Worm (Caenorhabditis elegans): ENCODE results near the gene F08F8.6.

The F08F8.6 gene

DNA sequence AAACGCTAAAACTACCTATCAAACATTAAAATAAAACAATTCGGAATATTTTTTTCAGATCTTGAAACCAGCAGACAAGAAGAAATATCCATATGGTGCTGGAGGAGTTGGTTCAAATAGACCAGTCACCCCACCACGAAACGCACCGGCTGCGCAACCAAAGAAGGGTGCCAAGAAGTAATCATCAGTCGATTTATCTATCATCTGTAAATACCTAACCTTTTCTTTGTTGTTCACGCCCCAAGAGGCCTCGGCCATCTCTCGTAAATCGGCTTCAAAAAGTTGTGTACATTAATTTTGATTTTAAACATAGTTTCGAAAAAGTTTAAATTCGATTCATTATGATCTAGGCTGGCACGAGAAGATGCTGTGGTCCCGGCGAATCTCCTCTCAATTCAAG lies 5.5 kb upstream of the F08F8.6 start:
- no peak for TF ChIP-seq tbx-37 (GFP tag; conservative IDR thresholded peaks at IDR 0.05)
- 0 out of 2 replicates have a peak, but pooled peaks have one; percentile 10 for TF ChIP-seq tbx-11 (GFP tag; IDR thresholded peaks at IDR 0.05)
- TF ChIP-seq ceh-36 (tag; optimal IDR thresholded peaks at IDR 0.05), result no peak
- TF ChIP-seq hmbx-1 (tag; optimal IDR thresholded peaks at IDR 0.05), result no peak
- TF ChIP-seq aly-1 (tag; optimal IDR thresholded peaks at IDR 0.05), result no peak
- TF ChIP-seq tra-4 (tag; optimal IDR thresholded peaks at IDR 0.05), result no peak
- no peak for TF ChIP-seq F13C5.2 (tag; optimal IDR thresholded peaks at IDR 0.05)

DNA sequence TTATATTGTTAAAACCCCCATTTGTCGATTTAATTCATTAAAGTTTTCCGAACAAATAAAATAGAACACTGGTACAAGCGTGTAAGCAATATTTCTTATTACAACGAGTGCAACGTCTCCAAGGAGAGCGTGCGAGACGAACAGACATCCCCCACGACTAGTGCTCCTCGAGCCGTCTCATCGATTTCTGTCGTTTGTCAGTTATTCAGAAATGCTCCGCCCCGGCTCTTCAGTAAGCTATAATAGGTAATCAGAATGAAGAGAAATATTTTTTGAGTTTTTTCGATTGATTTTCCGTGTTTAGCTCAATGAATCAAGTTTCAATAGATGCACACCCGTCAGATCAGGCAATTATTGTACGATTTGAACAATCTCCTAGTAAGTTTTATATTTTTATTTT lies 4.8 kb upstream of the F08F8.6 start, which contains the start of gene kap-1:
kap-1 (plus strand) TSS at position 143 of the 400 bp plus-strand sequence.
- no peak for TF ChIP-seq ama-1 (optimal IDR thresholded peaks at IDR 0.05)
- TF ChIP-seq tra-4 (tag; optimal IDR thresholded peaks at IDR 0.05), result no peak
- TF ChIP-seq tbx-11 (GFP tag; IDR thresholded peaks at IDR 0.05), result no peak
- no peak for TF ChIP-seq scrt-1 (GFP tag; IDR thresholded peaks at IDR 0.05)
- TF ChIP-seq flt-1 (GFP tag; IDR thresholded peaks at IDR 0.05), result no peak

DNA sequence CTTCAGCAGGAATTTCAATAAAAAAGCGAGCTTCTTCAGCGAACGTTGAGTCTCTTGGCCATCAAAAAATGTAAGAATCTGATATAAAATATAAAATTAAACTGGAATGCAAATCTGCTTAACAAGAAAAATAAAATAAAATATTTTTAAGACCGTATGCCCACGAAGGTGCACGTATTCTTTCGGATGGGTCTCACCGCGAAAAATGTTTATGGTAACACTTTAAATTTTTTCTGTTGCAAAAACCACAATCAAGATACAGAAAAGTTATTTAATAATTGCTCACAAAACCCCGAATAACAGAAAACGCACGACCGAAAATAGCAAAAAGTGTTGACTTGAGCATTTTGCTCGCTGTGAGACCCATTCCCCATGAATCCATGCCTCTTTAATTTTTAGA lies 4.4 kb upstream of the F08F8.6 start:
- TF ChIP-seq ets-7 (tag; optimal IDR thresholded peaks at IDR 0.05) (no peak), hnd-1 (tag; optimal IDR thresholded peaks at IDR 0.05) (no peak), ama-1 (optimal IDR thresholded peaks at IDR 0.05) (no peak), tra-4 (tag; optimal IDR thresholded peaks at IDR 0.05) (no peak), hmg-4 (GFP tag; optimal IDR thresholded peaks at IDR 0.05) (no peak), B0310.2 (tag; optimal IDR thresholded peaks at IDR 0.05) (no peak), tbx-11 (GFP tag; IDR thresholded peaks at IDR 0.05) (no peak), F13C5.2 (tag; optimal IDR thresholded peaks at IDR 0.05) (no peak), aly-1 (tag; optimal IDR thresholded peaks at IDR 0.05) (no peak), scrt-1 (GFP tag; IDR thresholded peaks at IDR 0.05) (no peak), ceh-13 (GFP tag; optimal IDR thresholded peaks at IDR 0.05) (no peak), ceh-36 (tag; optimal IDR thresholded peaks at IDR 0.05) (no peak), flt-1 (GFP tag; IDR thresholded peaks at IDR 0.05) (no peak)

DNA sequence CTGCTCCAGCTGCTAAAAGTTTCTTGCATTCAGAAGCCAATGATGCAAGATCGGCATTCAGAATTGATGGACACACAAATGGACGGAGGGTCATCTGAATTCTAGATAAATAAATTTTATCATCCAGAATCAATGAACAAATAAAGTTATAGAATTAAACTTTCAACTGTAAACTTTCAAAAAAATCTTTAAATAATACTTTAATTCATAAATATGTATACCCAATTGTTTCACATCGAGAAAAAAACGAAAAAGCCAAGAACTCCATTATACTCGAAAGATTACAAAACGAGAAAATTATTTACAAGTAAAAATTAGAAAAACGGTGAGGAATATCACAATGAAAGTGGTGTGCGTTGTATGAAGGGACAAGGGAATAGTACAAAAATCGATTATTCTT lies 3.6 kb downstream of the F08F8.6 start, which contains the start of gene F08F8.7:
F08F8.7 (minus strand) TSS at position 101 of the 400 bp plus-strand sequence.
- TF ChIP-seq sea-1 (GFP tag; conservative IDR thresholded peaks at IDR 0.05) (no peak), ceh-36 (tag; optimal IDR thresholded peaks at IDR 0.05) (no peak), tbx-37 (GFP tag; conservative IDR thresholded peaks at IDR 0.05) (no peak), ceh-13 (GFP tag; optimal IDR thresholded peaks at IDR 0.05) (no peak), tra-4 (tag; optimal IDR thresholded peaks at IDR 0.05) (no peak), scrt-1 (GFP tag; IDR thresholded peaks at IDR 0.05) (no peak)

DNA sequence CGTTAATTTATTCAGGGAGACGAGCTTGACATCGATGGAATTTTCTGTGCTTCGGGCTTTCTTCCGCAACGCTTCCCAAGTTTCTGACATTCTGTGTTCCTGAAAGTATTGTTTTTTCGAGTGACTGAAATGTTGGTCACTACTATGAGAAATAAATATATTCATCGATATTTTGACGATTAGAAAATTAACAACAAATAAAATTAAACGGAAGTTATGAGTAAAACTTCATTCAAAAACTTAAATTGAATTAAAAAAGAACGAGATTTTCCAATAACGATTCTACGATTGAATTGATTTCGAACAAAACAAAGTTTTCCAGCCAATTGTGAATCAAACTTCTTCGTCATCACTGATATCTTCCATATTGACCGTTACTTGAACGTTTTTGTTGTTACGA lies 5.6 kb downstream of the F08F8.6 start, which contains the start of gene gos-28:
gos-28 (minus strand) TSS at position 101 of the 400 bp plus-strand sequence.
- TF ChIP-seq scrt-1 (GFP tag; IDR thresholded peaks at IDR 0.05), result no peak
- TF ChIP-seq pes-1 (GFP tag; IDR thresholded peaks at IDR 0.05), result no peak
- TF ChIP-seq ceh-13 (GFP tag; optimal IDR thresholded peaks at IDR 0.05), result no peak

DNA sequence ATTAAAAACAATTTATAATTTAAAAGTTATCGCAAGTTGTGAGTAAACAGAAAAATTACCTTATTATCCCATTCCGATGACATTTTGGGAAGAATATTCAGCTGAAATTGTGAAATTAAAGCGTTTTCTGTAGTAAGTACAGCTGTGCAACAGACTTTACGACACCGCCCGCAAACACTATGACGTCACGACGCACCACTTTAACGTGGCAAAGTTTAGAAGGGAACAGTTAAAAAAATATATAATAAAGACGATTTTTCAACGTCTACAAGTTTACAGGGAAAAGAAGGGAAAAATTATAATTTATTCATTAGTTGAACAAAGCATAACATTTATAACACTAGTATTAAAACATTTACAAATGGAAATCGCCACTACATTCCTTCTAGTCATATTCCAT lies 10.4 kb downstream of the F08F8.6 start, which contains the start of gene F08F8.9:
F08F8.9 (minus strand) TSS at position 101 of the 400 bp plus-strand sequence.
- TF ChIP-seq scrt-1 (GFP tag; IDR thresholded peaks at IDR 0.05) (no peak), B0310.2 (tag; optimal IDR thresholded peaks at IDR 0.05) (no peak), tbx-11 (GFP tag; IDR thresholded peaks at IDR 0.05) (no peak), ceh-36 (tag; optimal IDR thresholded peaks at IDR 0.05) (no peak), aly-1 (tag; optimal IDR thresholded peaks at IDR 0.05) (no peak), hmg-4 (GFP tag; optimal IDR thresholded peaks at IDR 0.05) (no peak), pes-1 (GFP tag; IDR thresholded peaks at IDR 0.05) (no peak), ama-1 (optimal IDR thresholded peaks at IDR 0.05) (no peak), flt-1 (GFP tag; IDR thresholded peaks at IDR 0.05) (no peak), hnd-1 (tag; optimal IDR thresholded peaks at IDR 0.05) (no peak)

DNA sequence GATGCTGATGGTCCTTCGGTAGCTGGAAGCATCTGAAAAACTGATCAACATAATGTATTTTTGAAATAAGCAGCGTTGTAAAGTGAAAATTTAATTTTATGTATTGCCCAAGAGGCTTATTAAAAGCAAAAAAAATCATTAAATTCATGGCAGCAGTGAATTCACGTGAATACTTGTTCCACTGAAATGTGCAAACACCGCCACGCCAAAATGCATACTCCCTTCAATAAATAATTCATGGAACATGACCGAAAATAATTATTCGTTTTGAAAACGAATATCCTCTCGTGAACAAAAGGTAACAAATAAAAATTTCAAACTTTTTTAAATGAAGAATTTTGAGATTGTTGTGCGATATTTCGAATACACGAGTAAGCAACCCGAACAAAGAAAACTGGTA lies 13.9 kb downstream of the F08F8.6 start, which contains the start of gene F08F8.10:
F08F8.10 (minus strand) TSS at position 38 of the 400 bp plus-strand sequence.
- TF ChIP-seq hmbx-1 (tag; optimal IDR thresholded peaks at IDR 0.05) (no peak), hmg-4 (GFP tag; optimal IDR thresholded peaks at IDR 0.05) (no peak), sea-1 (GFP tag; conservative IDR thresholded peaks at IDR 0.05) (no peak), ets-7 (tag; optimal IDR thresholded peaks at IDR 0.05) (no peak), flt-1 (GFP tag; IDR thresholded peaks at IDR 0.05) (no peak), tra-4 (tag; optimal IDR thresholded peaks at IDR 0.05) (no peak), B0310.2 (tag; optimal IDR thresholded peaks at IDR 0.05) (no peak), hnd-1 (tag; optimal IDR thresholded peaks at IDR 0.05) (no peak), ama-1 (optimal IDR thresholded peaks at IDR 0.05) (no peak), ceh-36 (tag; optimal IDR thresholded peaks at IDR 0.05) (no peak), pes-1 (GFP tag; IDR thresholded peaks at IDR 0.05) (no peak), tbx-11 (GFP tag; IDR thresholded peaks at IDR 0.05) (no peak), ceh-13 (GFP tag; optimal IDR thresholded peaks at IDR 0.05) (no peak), F13C5.2 (tag; optimal IDR thresholded peaks at IDR 0.05) (no peak), scrt-1 (GFP tag; IDR thresholded peaks at IDR 0.05) (no peak), aly-1 (tag; optimal IDR thresholded peaks at IDR 0.05) (no peak), tbx-37 (GFP tag; conservative IDR thresholded peaks at IDR 0.05) (no peak)

DNA sequence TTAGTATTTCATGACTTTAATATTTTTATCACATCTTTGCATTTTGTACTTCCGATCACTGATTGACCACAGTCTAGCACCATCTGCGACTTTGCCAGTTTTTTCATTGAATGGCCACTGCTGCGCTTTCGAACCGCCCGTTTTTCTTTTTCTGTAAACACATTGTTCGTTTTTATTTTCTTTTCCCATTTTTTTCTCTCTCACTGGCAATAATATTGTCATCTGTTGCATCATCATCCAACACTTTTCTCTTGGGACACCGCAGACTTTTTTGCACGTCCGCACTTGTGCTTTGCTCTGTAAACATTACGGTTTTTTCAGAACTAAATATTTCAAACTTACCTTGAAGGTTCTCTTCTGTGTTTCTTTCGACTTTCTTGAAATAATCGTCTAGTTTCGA lies 15.1 kb downstream of the F08F8.6 start:
- TF ChIP-seq hnd-1 (tag; optimal IDR thresholded peaks at IDR 0.05), result no peak
- TF ChIP-seq tbx-11 (GFP tag; IDR thresholded peaks at IDR 0.05), result no peak
- no peak for TF ChIP-seq ceh-13 (GFP tag; optimal IDR thresholded peaks at IDR 0.05)
- TF ChIP-seq ceh-36 (tag; optimal IDR thresholded peaks at IDR 0.05), result no peak
- TF ChIP-seq pes-1 (GFP tag; IDR thresholded peaks at IDR 0.05), result no peak
- no peak for TF ChIP-seq ama-1 (optimal IDR thresholded peaks at IDR 0.05)
- TF ChIP-seq tbx-37 (GFP tag; conservative IDR thresholded peaks at IDR 0.05), result no peak
- TF ChIP-seq scrt-1 (GFP tag; IDR thresholded peaks at IDR 0.05), result no peak
- TF ChIP-seq hmbx-1 (tag; optimal IDR thresholded peaks at IDR 0.05), result no peak
- no peak for TF ChIP-seq aly-1 (tag; optimal IDR thresholded peaks at IDR 0.05)

Data from whole organism, early embryonic.